Worm (Caenorhabditis elegans): Measurements from ENCODE around the gene F57C2.5.

ce11 chrII:14500122-14500521 lies 27.9 kb downstream of the F57C2.5 start, which contains the start of gene K10H10.4:
- TF ChIP-seq unc-62 (GFP tag; optimal IDR thresholded peaks at IDR 0.05) (no peak), ceh-83 (GFP tag; optimal IDR thresholded peaks at IDR 0.05) (no peak), mep-1 (tag; optimal IDR thresholded peaks at IDR 0.05) (no peak), nhr-76 (tag; optimal IDR thresholded peaks at IDR 0.05) (no peak), nhr-12 (tag; optimal IDR thresholded peaks at IDR 0.05) (no peak), lsy-2 (tag; optimal IDR thresholded peaks at IDR 0.05) (no peak)
